Worm (Caenorhabditis elegans): ENCODE measurements around the gene clik-2.

- no peak for TF ChIP-seq ceh-24 (tag; optimal IDR thresholded peaks at IDR 0.05)
- TF ChIP-seq nfya-1 (tag; optimal IDR thresholded peaks at IDR 0.05): no peak
- TF ChIP-seq tbx-2 (tag; optimal IDR thresholded peaks at IDR 0.05): no peak
- TF ChIP-seq pax-1 (tag; optimal IDR thresholded peaks at IDR 0.05): no peak
- no peak for TF ChIP-seq K09A11.1 (tag; optimal IDR thresholded peaks at IDR 0.05; ENCODE audit: insufficient read depth)
- no peak for TF ChIP-seq dve-1 (tag; optimal IDR thresholded peaks at IDR 0.05)
- TF ChIP-seq fkh-10 (GFP tag; optimal IDR thresholded peaks at IDR 0.05): no peak
- no peak for TF ChIP-seq elt-2 (tag; optimal IDR thresholded peaks at IDR 0.05)
- TF ChIP-seq ceh-30 (tag; optimal IDR thresholded peaks at IDR 0.05): no peak
- no peak for TF ChIP-seq ceh-18 (tag; optimal IDR thresholded peaks at IDR 0.05)
- no peak for TF ChIP-seq pqm-1 (tag; optimal IDR thresholded peaks at IDR 0.05)
Observed at ce11 chrX:7670655-7671054, 18.4 kb downstream of the clik-2 start, which contains the start of gene F27D9.7.
